Fruit fly (Drosophila melanogaster) whole organism, embryonic: ENCODE data around the gene Vlet.

ENCODE experiments used
- Aef1 ChIP-seq: fragments of 200-800 bp; sonication (Bioruptor generic); IDR thresholded peaks from 3 replicates; pipeline ENCODE4 v1.3.6; 2022; ENCODE audit warnings: missing biosample characterization, missing genetic modification characterization
- Atf3 ChIP-seq: fragments of 200-800 bp; sonication (Bioruptor generic); optimal IDR thresholded peaks from 3 replicates; lab custom pipeline; 2016; ENCODE audit warnings: missing biosample characterization, missing genetic modification characterization
- CG12071 ChIP-seq: fragments of 200-800 bp; sonication (Bioruptor generic); optimal IDR thresholded peaks from 3 replicates; lab custom pipeline; 2018; ENCODE audit warnings: missing biosample characterization, mild to moderate bottlenecking, missing genetic modification characterization
- CG12942 ChIP-seq: fragments of 200-800 bp; sonication (Bioruptor generic); optimal IDR thresholded peaks from 3 replicates; lab custom pipeline; 2016; ENCODE audit warnings: missing biosample characterization, missing genetic modification characterization
- CG13624 ChIP-seq: fragments of 200-800 bp; sonication (Bioruptor generic); optimal IDR thresholded peaks from 2 replicates; lab custom pipeline; 2016; ENCODE audit warnings: missing biosample characterization, missing genetic modification characterization
- CG15601 ChIP-seq: fragments of 200-800 bp; sonication (Bioruptor generic); optimal IDR thresholded peaks from 3 replicates; lab custom pipeline; 2019; ENCODE audit warnings: missing biosample characterization, mild to moderate bottlenecking, missing genetic modification characterization, moderate library complexity
- CG17385 ChIP-seq: fragments of 200-800 bp; sonication (Bioruptor generic); optimal IDR thresholded peaks from 3 replicates; lab custom pipeline; 2018; ENCODE audit warnings: missing biosample characterization, mild to moderate bottlenecking, missing genetic modification characterization
- CG2199 ChIP-seq: fragments of 200-800 bp; sonication (Bioruptor generic); IDR thresholded peaks from 3 replicates; pipeline ENCODE4 v1.3.6; 2022; ENCODE audit warnings: missing biosample characterization, missing genetic modification characterization
- CG2202 ChIP-seq: fragments of 200-800 bp; sonication (Bioruptor generic); optimal IDR thresholded peaks from 2 replicates; lab custom pipeline; 2018; ENCODE audit warnings: missing biosample characterization, mild to moderate bottlenecking, missing genetic modification characterization
- CG2678 ChIP-seq: fragments of 200-800 bp; sonication (Bioruptor generic); optimal IDR thresholded peaks from 3 replicates; lab custom pipeline; 2019; ENCODE audit warnings: missing biosample characterization, mild to moderate bottlenecking, missing genetic modification characterization, moderate library complexity
- CG32767 ChIP-seq: fragments of 200-800 bp; sonication (Bioruptor generic); IDR thresholded peaks from 2 replicates; pipeline ENCODE4 v1.3.6; 2022; ENCODE audit warnings: missing biosample characterization, missing genetic modification characterization
- CG34224 ChIP-seq: fragments of 200-800 bp; sonication (Bioruptor generic); IDR thresholded peaks from 3 replicates; pipeline ENCODE4 v1.3.6; 2022; ENCODE audit warnings: missing biosample characterization, missing genetic modification characterization; ENCODE audit not compliant: partially characterized antibody
- CG4282 ChIP-seq: fragments of 200-800 bp; sonication (Bioruptor generic); optimal IDR thresholded peaks from 2 replicates; lab custom pipeline; 2016; ENCODE audit warnings: missing biosample characterization, missing genetic modification characterization
- CG5245 ChIP-seq: fragments of 200-800 bp; sonication (Bioruptor generic); optimal IDR thresholded peaks from 3 replicates; lab custom pipeline; 2016; ENCODE audit warnings: missing biosample characterization, missing genetic modification characterization
- CG6654 ChIP-seq: fragments of 200-800 bp; sonication (Bioruptor generic); optimal IDR thresholded peaks from 2 replicates; lab custom pipeline; 2017; ENCODE audit warnings: missing biosample characterization, mild to moderate bottlenecking, missing genetic modification characterization
- CG7372 ChIP-seq: fragments of 200-800 bp; sonication (Bioruptor generic); IDR thresholded peaks from 2 replicates; pipeline ENCODE4 v1.3.6; 2022; ENCODE audit warnings: missing biosample characterization, missing genetic modification characterization
- CG9609 ChIP-seq: fragments of 200-800 bp; sonication (Bioruptor generic); optimal IDR thresholded peaks from 3 replicates; lab custom pipeline; 2016; ENCODE audit warnings: missing biosample characterization, missing genetic modification characterization
- CG9817 ChIP-seq: fragments of 200-800 bp; sonication (Bioruptor generic); optimal IDR thresholded peaks from 2 replicates; lab custom pipeline; 2018; ENCODE audit warnings: missing biosample characterization, mild to moderate bottlenecking, missing genetic modification characterization, moderate library complexity
- CHES-1-like ChIP-seq: fragments of 200-800 bp; sonication (Bioruptor generic); optimal IDR thresholded peaks from 2 replicates; lab custom pipeline; 2016; ENCODE audit warnings: missing biosample characterization, missing genetic modification characterization
- Doc2 ChIP-seq: fragments of 200-800 bp; sonication (Bioruptor generic); IDR thresholded peaks from 2 replicates; pipeline ENCODE4 v1.3.6; 2022; ENCODE audit warnings: missing biosample characterization, missing genetic modification characterization
- Eip74EF ChIP-seq, 2 experiments: fragments of 200-800 bp in 1 of 2; fragments of >200 bp in 1 of 2; sonication (Bioruptor generic) in 1 of 2; optimal IDR thresholded peaks; 2 replicates each; lab custom pipeline; 2017 to 2019; ENCODE audit warnings: missing biosample characterization in 2 of 2, missing genetic modification characterization in 2 of 2, mild to moderate bottlenecking in 1 of 2, moderate library complexity in 1 of 2
- Ets65A ChIP-seq: fragments of 200-800 bp; sonication (Bioruptor generic); peaks from one replicate; lab custom pipeline; 2016; ENCODE audit warnings: missing biosample characterization, missing genetic modification characterization
- Gug ChIP-seq: fragments of 200-800 bp; sonication (Bioruptor generic); IDR thresholded peaks from 4 replicates; pipeline ENCODE4 v1.3.6; 2022; ENCODE audit warnings: missing biosample characterization, missing genetic modification characterization
- H15 ChIP-seq: fragments of 200-800 bp; sonication (Bioruptor generic); IDR thresholded peaks from 3 replicates; pipeline ENCODE4 v1.3.6; 2022; ENCODE audit warnings: missing biosample characterization, missing genetic modification characterization
- HLHmδ ChIP-seq: fragments of 200-800 bp; sonication (Bioruptor generic); optimal IDR thresholded peaks from 2 replicates; lab custom pipeline; 2018; ENCODE audit warnings: missing biosample characterization, mild to moderate bottlenecking, missing genetic modification characterization, moderate library complexity
- HmgD ChIP-seq: fragments of 200-800 bp; sonication (Bioruptor generic); optimal IDR thresholded peaks from 3 replicates; lab custom pipeline; 2016; ENCODE audit warnings: missing biosample characterization, missing genetic modification characterization
- Hr39 ChIP-seq: fragments of >200 bp; optimal IDR thresholded peaks from 2 replicates; lab custom pipeline; 2017
- Mrtf ChIP-seq: fragments of 200-800 bp; sonication (Bioruptor generic); IDR thresholded peaks from 3 replicates; pipeline ENCODE4 v1.3.6; 2022; ENCODE audit warnings: missing biosample characterization, missing genetic modification characterization
- NK7.1 ChIP-seq: fragments of 200-800 bp; sonication (Bioruptor generic); optimal IDR thresholded peaks from 3 replicates; lab custom pipeline; 2016; ENCODE audit warnings: missing biosample characterization, missing genetic modification characterization
- Nf-YA ChIP-seq: fragments of 200-800 bp; sonication (Bioruptor generic); IDR thresholded peaks from 2 replicates; pipeline ENCODE4 v1.3.6; 2022; ENCODE audit warnings: missing biosample characterization, missing genetic modification characterization
- NfI ChIP-seq: fragments of 200-800 bp; sonication (Bioruptor generic); optimal IDR thresholded peaks from 3 replicates; lab custom pipeline; 2018; ENCODE audit warnings: missing biosample characterization, mild to moderate bottlenecking, missing genetic modification characterization, moderate library complexity
- Oaz ChIP-seq: fragments of 200-800 bp; sonication (Bioruptor generic); IDR thresholded peaks from 2 replicates; pipeline ENCODE4 v1.3.6; 2022; ENCODE audit warnings: missing biosample characterization, missing genetic modification characterization
- Pdp1 ChIP-seq, 2 experiments: fragments of 200-800 bp; sonication (Bioruptor generic); optimal IDR thresholded peaks; 3 replicates each; lab custom pipeline; 2016; ENCODE audit warnings: missing biosample characterization in 2 of 2, missing genetic modification characterization in 2 of 2, mild to moderate bottlenecking in 1 of 2, moderate library complexity in 1 of 2
- Spps ChIP-seq: fragments of 200-800 bp; sonication (Bioruptor generic); optimal IDR thresholded peaks from 2 replicates; lab custom pipeline; 2018; ENCODE audit warnings: missing biosample characterization, mild to moderate bottlenecking, missing genetic modification characterization
- TFAM ChIP-seq: fragments of 200-800 bp; sonication (Bioruptor generic); optimal IDR thresholded peaks from 2 replicates; lab custom pipeline; 2017; ENCODE audit warnings: missing biosample characterization, missing genetic modification characterization, inconsistent platforms
- ara ChIP-seq: fragments of 200-800 bp; sonication (Bioruptor generic); IDR thresholded peaks from 2 replicates; pipeline ENCODE4 v1.3.6; 2022; ENCODE audit warnings: missing biosample characterization, missing genetic modification characterization
- bcd ChIP-seq: fragments of 200-800 bp; sonication (Bioruptor generic); optimal IDR thresholded peaks from 2 replicates; lab custom pipeline; 2017; ENCODE audit warnings: missing biosample characterization, mild to moderate bottlenecking, missing genetic modification characterization
- bigmax ChIP-seq: fragments of 200-800 bp; sonication (Bioruptor generic); optimal IDR thresholded peaks from 2 replicates; lab custom pipeline; 2018; ENCODE audit warnings: missing biosample characterization, mild to moderate bottlenecking, missing genetic modification characterization
- da ChIP-seq: fragments of 200-800 bp; sonication (Bioruptor generic); optimal IDR thresholded peaks from 2 replicates; lab custom pipeline; 2016; ENCODE audit warnings: missing biosample characterization, missing genetic modification characterization
- dan ChIP-seq: fragments of 200-800 bp; sonication (Bioruptor generic); IDR thresholded peaks from 2 replicates; pipeline ENCODE4 v1.3.6; 2022; ENCODE audit warnings: missing biosample characterization, missing genetic modification characterization
- eve ChIP-seq, 2 experiments: fragments of >200 bp; optimal IDR thresholded peaks; 2 replicates each; lab custom pipeline; 2017; ENCODE audit warnings: missing biosample characterization in 2 of 2, missing genetic modification characterization in 2 of 2
- gcm2 ChIP-seq: fragments of 200-800 bp; sonication (Bioruptor generic); optimal IDR thresholded peaks from 2 replicates; lab custom pipeline; 2016; ENCODE audit warnings: missing biosample characterization, missing genetic modification characterization
- grau ChIP-seq: fragments of 200-800 bp; optimal IDR thresholded peaks from 3 replicates; lab custom pipeline; 2019; ENCODE audit warnings: missing biosample characterization, mild to moderate bottlenecking, missing genetic modification characterization, moderate library complexity
- kah ChIP-seq: fragments of 200-800 bp; sonication (Bioruptor generic); optimal IDR thresholded peaks from 2 replicates; lab custom pipeline; 2018; ENCODE audit warnings: missing biosample characterization, mild to moderate bottlenecking, missing genetic modification characterization
- lab ChIP-seq: fragments of 200-800 bp; sonication (Bioruptor generic); optimal IDR thresholded peaks from 3 replicates; lab custom pipeline; 2017; ENCODE audit warnings: missing biosample characterization, missing genetic modification characterization, mild to moderate bottlenecking, moderate library complexity, missing genetic modification reagents
- lmd ChIP-seq: fragments of 200-800 bp; sonication (Bioruptor generic); IDR thresholded peaks from 2 replicates; pipeline ENCODE4 v1.3.6; 2022; ENCODE audit warnings: missing biosample characterization, missing genetic modification characterization
- onecut ChIP-seq: fragments of 200-800 bp; sonication (Bioruptor generic); IDR thresholded peaks from 2 replicates; pipeline ENCODE4 v1.3.6; 2022; ENCODE audit warnings: missing biosample characterization, missing genetic modification characterization
- pros ChIP-seq: fragments of 200-800 bp; sonication (Bioruptor generic); optimal IDR thresholded peaks from 3 replicates; lab custom pipeline; 2019; ENCODE audit warnings: missing biosample characterization, mild to moderate bottlenecking, missing genetic modification characterization, moderate library complexity
- psq ChIP-seq: fragments of 200-800 bp; sonication (Bioruptor generic); optimal IDR thresholded peaks from 2 replicates; lab custom pipeline; 2017; ENCODE audit warnings: missing biosample characterization, missing genetic modification characterization
- schlank ChIP-seq: fragments of 200-800 bp; sonication (Bioruptor generic); optimal IDR thresholded peaks from 2 replicates; lab custom pipeline; 2018; ENCODE audit warnings: missing biosample characterization, mild to moderate bottlenecking, missing genetic modification characterization
- sna ChIP-seq: fragments of 200-800 bp; sonication (Bioruptor generic); IDR thresholded peaks from 2 replicates; pipeline ENCODE4 v1.3.6; 2022; ENCODE audit warnings: missing biosample characterization, missing genetic modification characterization; ENCODE audit not compliant: partially characterized antibody
- tup ChIP-seq: fragments of 200-800 bp; sonication (Bioruptor generic); optimal IDR thresholded peaks from 2 replicates; lab custom pipeline; 2016; ENCODE audit warnings: missing biosample characterization, mild to moderate bottlenecking, missing genetic modification characterization, moderate library complexity
- wek ChIP-seq: fragments of 200-800 bp; sonication (Bioruptor generic); optimal IDR thresholded peaks from 3 replicates; lab custom pipeline; 2018; ENCODE audit warnings: missing biosample characterization, mild to moderate bottlenecking, missing genetic modification characterization, moderate library complexity

Vlet gene

dm6 chrX:11664058-11664457 is 14.3 kb downstream of the Vlet start (continued):
- no peak for TF ChIP-seq CG2199 (GFP tag; lab: Robert Waterston, UW)
- TF ChIP-seq HLHmδ (GFP tag; lab: Kevin White, UChicago) = no peak
- no peak for TF ChIP-seq NK7.1
- no peak for TF ChIP-seq CG6654 (GFP tag; lab: Kevin White, UChicago)
- no peak for TF ChIP-seq Eip74EF (GFP tag; optimal IDR thresholded peaks at IDR 0.05; lab: Kevin White, UChicago)
- TF ChIP-seq CG9609 (GFP tag; lab: Kevin White, UChicago) = no peak
- no peak for TF ChIP-seq pros (GFP tag; lab: Kevin White, UChicago)
- TF ChIP-seq gcm2 = no peak
- no peak for TF ChIP-seq Pdp1 (GFP tag; optimal IDR thresholded peaks at IDR 0.05; lab: Kevin White, UChicago)
- TF ChIP-seq TFAM (GFP tag; lab: Kevin White, UChicago) = no peak
- no peak for TF ChIP-seq CG7372 (GFP tag; lab: Robert Waterston, UW)
- TF ChIP-seq Ets65A (GFP tag; lab: Kevin White, UChicago) = peak; percentile 84
- no peak for TF ChIP-seq CG5245 (GFP tag; lab: Kevin White, UChicago)
- TF ChIP-seq lab (GFP tag; lab: Kevin White, UChicago) = no peak
- TF ChIP-seq psq (GFP tag; lab: Kevin White, UChicago) = no peak
- TF ChIP-seq HmgD = no peak
- TF ChIP-seq Hr39 = peak; percentile 25
- no peak for TF ChIP-seq schlank (tag; lab: Kevin White, UChicago)
- no peak for TF ChIP-seq ara (GFP tag; lab: Robert Waterston, UW)
- no peak for TF ChIP-seq Spps (tag; lab: Kevin White, UChicago)
- no peak for TF ChIP-seq CG34224 (GFP tag; lab: Robert Waterston, UW)
- TF ChIP-seq CG2678 (tag; lab: Kevin White, UChicago) = no peak
- TF ChIP-seq dan = no peak
- 0 out of 2 replicates have a peak, but pooled peaks have one; percentile 12 for TF ChIP-seq lmd
- no peak for TF ChIP-seq CG2202 (tag; lab: Kevin White, UChicago)

- no peak for TF ChIP-seq Atf3 (GFP tag; lab: Kevin White, UChicago)
- TF ChIP-seq CG4282 (GFP tag; lab: Kevin White, UChicago) = no peak
- no peak for TF ChIP-seq CG32767
- no peak for TF ChIP-seq Oaz
- no peak for TF ChIP-seq CG13624 (GFP tag; lab: Kevin White, UChicago)
- TF ChIP-seq sna (GFP tag; lab: Robert Waterston, UW) = no peak
- no peak for TF ChIP-seq NfI (GFP tag; lab: Kevin White, UChicago)
- peak; percentile 74 for TF ChIP-seq CG12071 (GFP tag; lab: Kevin White, UChicago)
- peak; percentile 8 for TF ChIP-seq bcd (GFP tag; lab: Kevin White, UChicago)
- TF ChIP-seq onecut (GFP tag; lab: Robert Waterston, UW) = peak; percentile 36; the same call in 1 of the 2 replicates
- no peak for TF ChIP-seq tup (GFP tag; lab: Kevin White, UChicago)
- peak; percentile 69 for TF ChIP-seq wek (GFP tag; lab: Kevin White, UChicago)
- no peak for TF ChIP-seq Aef1 (GFP tag; lab: Robert Waterston, UW)
- no peak for TF ChIP-seq bigmax (GFP tag; lab: Kevin White, UChicago)
- TF ChIP-seq Nf-YA (GFP tag; lab: Robert Waterston, UW) = no peak
- TF ChIP-seq eve (GFP tag; optimal IDR thresholded peaks at IDR 0.05; lab: Kevin White, UChicago) = no peak
- TF ChIP-seq CG9817 (tag; lab: Kevin White, UChicago) = no peak
- peak; percentile 27 for TF ChIP-seq CG17385
- no peak for TF ChIP-seq da (GFP tag; lab: Kevin White, UChicago)
- TF ChIP-seq Mrtf (GFP tag; lab: Robert Waterston, UW) = no peak
- no peak for TF ChIP-seq Gug (GFP tag; lab: Robert Waterston, UW)
- TF ChIP-seq kah (GFP tag; lab: Kevin White, UChicago) = no peak
- peak; percentile 66 for TF ChIP-seq CG15601 (tag; lab: Kevin White, UChicago)
- TF ChIP-seq CG12942 (GFP tag; lab: Kevin White, UChicago) = no peak
- TF ChIP-seq Doc2 (GFP tag; lab: Robert Waterston, UW) = no peak
- no peak for TF ChIP-seq H15 (GFP tag; lab: Robert Waterston, UW)
- TF ChIP-seq CHES-1-like (GFP tag; lab: Kevin White, UChicago) = peak; percentile 28
- TF ChIP-seq grau (tag; lab: Kevin White, UChicago) = peak; percentile 6
Measured at dm6 chrX:11660476-11660875, 17.9 kb downstream of the Vlet start.
